Worm (Caenorhabditis elegans): ENCODE data around the gene cdh-4.

DNA sequence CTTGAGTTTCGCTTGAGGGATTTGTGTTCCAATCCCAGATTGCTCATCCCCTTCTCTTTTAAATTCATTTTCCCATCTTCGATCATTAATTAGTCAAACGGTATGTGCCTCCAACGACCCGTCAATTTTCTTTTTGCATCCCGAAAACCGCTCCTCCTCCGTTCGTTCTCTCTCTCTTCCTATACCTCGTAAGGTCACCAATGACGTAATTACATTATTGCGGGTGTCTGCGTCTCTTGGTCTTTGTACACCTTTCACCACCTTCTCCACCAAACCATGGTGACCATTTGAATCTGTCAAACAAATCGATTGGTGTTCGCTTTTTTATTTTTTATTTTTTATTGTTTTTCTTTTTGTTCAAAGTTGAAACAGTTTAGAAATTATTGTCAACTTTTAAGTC is 5.0 kb upstream of the cdh-4 start:
- TF ChIP-seq pes-1 (GFP tag; IDR thresholded peaks at IDR 0.05), result no peak
- no peak for TF ChIP-seq ama-1 (optimal IDR thresholded peaks at IDR 0.05)
- no peak for TF ChIP-seq ets-7 (tag; optimal IDR thresholded peaks at IDR 0.05)
- no peak for TF ChIP-seq B0310.2 (tag; optimal IDR thresholded peaks at IDR 0.05)
- no peak for TF ChIP-seq ceh-13 (GFP tag; optimal IDR thresholded peaks at IDR 0.05)
- TF ChIP-seq hmg-4 (GFP tag; optimal IDR thresholded peaks at IDR 0.05), result peak; percentile 5
- no peak for TF ChIP-seq hmbx-1 (tag; optimal IDR thresholded peaks at IDR 0.05)
